Worm (Caenorhabditis elegans): Measurements from ENCODE around the gene K04E7.1.

Gene K04E7.1

DNA sequence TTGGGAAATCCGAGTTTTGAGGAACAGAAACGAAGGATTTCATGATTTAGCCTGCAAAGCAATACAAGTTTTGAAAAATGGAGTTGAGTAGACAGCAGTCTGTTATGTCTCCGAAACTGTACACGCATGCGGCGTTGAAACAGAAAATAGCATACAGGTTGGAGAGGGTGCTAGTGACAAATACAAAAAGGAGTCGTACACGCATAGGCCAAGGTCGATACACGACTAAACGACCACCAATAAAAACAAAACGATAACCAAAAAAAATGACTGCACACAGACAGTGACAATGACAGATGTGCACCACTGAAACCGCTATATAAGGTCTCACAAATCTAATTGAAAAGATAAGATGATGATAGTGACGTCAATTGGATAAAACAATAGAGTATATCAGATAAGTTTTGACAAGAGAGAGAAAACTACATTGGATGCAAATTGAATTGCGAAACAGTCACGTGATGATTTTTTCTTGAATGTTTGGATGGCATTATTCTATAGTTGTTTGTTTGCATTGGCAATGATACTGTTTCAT is 12.9 kb upstream of the K04E7.1 start, which contains the start of gene fah-1 (continued):
- TF ChIP-seq sptf-1 (tag; optimal IDR thresholded peaks at IDR 0.05) (no peak), nhr-11 (tag; optimal IDR thresholded peaks at IDR 0.05) (no peak), nhr-47 (tag; optimal IDR thresholded peaks at IDR 0.05) (peak; percentile 61), egl-13 (tag; optimal IDR thresholded peaks at IDR 0.05) (no peak), lin-35 (GFP tag; optimal IDR thresholded peaks at IDR 0.05) (peak in 1 of 2 experiments; percentile 41), tbx-2 (tag; optimal IDR thresholded peaks at IDR 0.05) (no peak), jun-1 (tag; optimal IDR thresholded peaks at IDR 0.05) (no peak), lin-14 (GFP tag; optimal IDR thresholded peaks at IDR 0.05) (peak; percentile 80), ceh-88 (GFP tag; IDR thresholded peaks at IDR 0.05) (no peak), nhr-20 (tag; optimal IDR thresholded peaks at IDR 0.05) (peak; percentile 97), mef-2 (tag; optimal IDR thresholded peaks at IDR 0.05) (no peak), nhr-28 (tag; optimal IDR thresholded peaks at IDR 0.05) (no peak), dsc-1 (tag; optimal IDR thresholded peaks at IDR 0.05) (no peak), nhr-90 (tag; optimal IDR thresholded peaks at IDR 0.05; ENCODE audit: poor library complexity) (peak; percentile 84), fos-1 (tag; optimal IDR thresholded peaks at IDR 0.05) (no peak), ceh-8 (GFP tag; optimal IDR thresholded peaks at IDR 0.05) (no peak), fkh-4 (tag; optimal IDR thresholded peaks at IDR 0.05; ENCODE audit: borderline replicate concordance) (no peak), pag-3 (tag; optimal IDR thresholded peaks at IDR 0.05; ENCODE audit: borderline replicate concordance, insufficient read depth) (peak; percentile 89), Y116A8C.19 (tag; optimal IDR thresholded peaks at IDR 0.05; ENCODE audit: borderline replicate concordance) (no peak)

DNA sequence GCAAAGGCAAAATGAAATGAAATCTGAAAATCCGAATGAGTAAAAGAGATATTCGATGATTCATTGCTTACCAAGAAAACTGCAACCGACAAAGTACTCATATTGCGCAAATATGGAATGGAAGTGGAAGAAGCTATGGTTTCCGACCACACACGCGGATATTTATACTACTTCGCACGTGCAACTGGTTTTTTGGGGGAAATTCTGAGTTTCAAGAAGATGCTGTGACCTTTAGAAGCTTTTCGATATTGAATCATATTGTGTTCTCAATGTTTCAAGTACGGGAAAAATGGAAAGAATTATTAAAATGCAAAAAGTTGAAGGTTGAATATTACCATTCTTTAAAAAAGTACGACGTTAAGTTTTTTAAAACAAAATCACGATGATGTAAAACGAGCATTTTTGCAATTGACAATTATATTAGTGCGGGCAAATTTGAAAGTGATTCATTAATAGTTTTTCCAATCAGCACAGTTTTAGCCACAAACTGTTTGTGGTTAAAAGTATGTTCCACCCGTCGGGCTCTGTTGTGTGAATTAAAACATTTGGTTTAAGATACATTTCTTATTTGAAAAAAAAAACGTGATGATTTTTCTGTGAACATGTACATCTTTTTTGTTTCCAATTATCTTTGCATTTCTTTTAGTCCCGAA is 10.9 kb upstream of the K04E7.1 start, which contains the start of the genes grl-6 and K10C2.6:
TSS of gene grl-6 (minus strand) at position 101 of the 653 bp plus-strand sequence.
TSS of gene K10C2.6 (plus strand) at position 603 of the 653 bp plus-strand sequence.
- no peak for TF ChIP-seq swsn-7 (tag; optimal IDR thresholded peaks at IDR 0.05)
- TF ChIP-seq ceh-8 (GFP tag; optimal IDR thresholded peaks at IDR 0.05), result no peak
- TF ChIP-seq unc-30 (tag; optimal IDR thresholded peaks at IDR 0.05), result no peak
- TF ChIP-seq sup-37 (GFP tag; optimal IDR thresholded peaks at IDR 0.05), result no peak
- TF ChIP-seq mep-1 (tag; optimal IDR thresholded peaks at IDR 0.05), result no peak
- no peak for TF ChIP-seq rnt-1 (tag; optimal IDR thresholded peaks at IDR 0.05)
- TF ChIP-seq egl-13 (tag; optimal IDR thresholded peaks at IDR 0.05), result no peak

- TF ChIP-seq nhr-28 (tag; optimal IDR thresholded peaks at IDR 0.05), result no peak
- TF ChIP-seq ceh-90 (tag; optimal IDR thresholded peaks at IDR 0.05), result no peak
- no peak for TF ChIP-seq mdl-1 (tag; optimal IDR thresholded peaks at IDR 0.05)
- TF ChIP-seq pag-3 (tag; optimal IDR thresholded peaks at IDR 0.05; ENCODE audit: borderline replicate concordance, insufficient read depth), result no peak
- TF ChIP-seq irx-1 (tag; optimal IDR thresholded peaks at IDR 0.05), result no peak
These were observed 6.7 kb upstream of the K04E7.1 start, which contains the start of gene nas-33 for ce11 chrX:6455157-6455556. Gene nas-33 (minus strand): TSS chrX:6455257.

ce11 chrX:6456567-6456966 is 5.3 kb upstream of the K04E7.1 start, which contains the start of gene pept-1:
Gene pept-1 (plus strand): TSS chrX:6456872.
- TF ChIP-seq nhr-20 (tag; optimal IDR thresholded peaks at IDR 0.05) (peak; percentile 21), pqm-1 (tag; optimal IDR thresholded peaks at IDR 0.05) (peak; percentile 60), lin-14 (GFP tag; optimal IDR thresholded peaks at IDR 0.05) (peak; percentile 26), lin-35 (GFP tag; optimal IDR thresholded peaks at IDR 0.05) (peak in 1 of 2 experiments; percentile 44), F16B12.6 (tag; optimal IDR thresholded peaks at IDR 0.05) (no peak), elt-2 (tag; optimal IDR thresholded peaks at IDR 0.05) (peak; percentile 96), nhr-71 (tag; optimal IDR thresholded peaks at IDR 0.05) (peak; percentile 12), zag-1 (tag; optimal IDR thresholded peaks at IDR 0.05) (no peak), dsc-1 (tag; optimal IDR thresholded peaks at IDR 0.05) (no peak)

ce11 chrX:6458001-6458400 is 3.8 kb upstream of the K04E7.1 start:
- TF ChIP-seq nhr-11 (tag; optimal IDR thresholded peaks at IDR 0.05), result no peak
- no peak for TF ChIP-seq efl-3 (GFP tag; optimal IDR thresholded peaks at IDR 0.05)
- no peak for TF ChIP-seq pag-3 (tag; optimal IDR thresholded peaks at IDR 0.05; ENCODE audit: borderline replicate concordance, insufficient read depth)
- peak; percentile 60 for TF ChIP-seq elt-2 (tag; optimal IDR thresholded peaks at IDR 0.05)

Measured in whole organism, L1 larva.